Worm (Caenorhabditis elegans): ENCODE results near the gene srb-16.
"Not testable (repeated sequence)": the region's sequence is repeated elsewhere in the genome, so short reads cannot be mapped to it uniquely, and the experiment has no call there.

srb-16 gene

DNA sequence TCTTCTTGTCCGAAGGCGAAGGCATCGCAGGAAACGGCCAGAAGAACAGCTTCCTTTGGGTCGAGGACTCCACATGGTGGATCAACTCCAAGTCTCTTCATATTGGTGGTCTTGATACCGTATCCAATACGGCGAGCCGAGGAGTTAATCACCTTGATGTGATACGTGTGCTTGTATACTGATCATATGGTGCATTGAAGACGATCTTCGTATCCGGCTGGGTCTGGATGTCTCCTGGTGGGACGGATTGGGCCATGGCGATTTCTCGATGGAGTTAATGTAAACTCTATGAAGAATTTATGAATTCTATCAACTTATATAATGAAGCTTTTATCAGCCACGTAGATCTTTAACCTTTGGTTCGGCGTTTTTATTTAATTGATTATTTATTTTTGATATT, 35.5 kb downstream of the srb-16 start, which contains the start of gene msp-74:
msp-74 (minus strand) TSS at position 101 of the 400 bp plus-strand sequence.
- TF ChIP-seq ets-7 (tag; optimal IDR thresholded peaks at IDR 0.05); scrt-1 (GFP tag; IDR thresholded peaks at IDR 0.05); tra-4 (tag; optimal IDR thresholded peaks at IDR 0.05): not testable (repeated sequence)

DNA sequence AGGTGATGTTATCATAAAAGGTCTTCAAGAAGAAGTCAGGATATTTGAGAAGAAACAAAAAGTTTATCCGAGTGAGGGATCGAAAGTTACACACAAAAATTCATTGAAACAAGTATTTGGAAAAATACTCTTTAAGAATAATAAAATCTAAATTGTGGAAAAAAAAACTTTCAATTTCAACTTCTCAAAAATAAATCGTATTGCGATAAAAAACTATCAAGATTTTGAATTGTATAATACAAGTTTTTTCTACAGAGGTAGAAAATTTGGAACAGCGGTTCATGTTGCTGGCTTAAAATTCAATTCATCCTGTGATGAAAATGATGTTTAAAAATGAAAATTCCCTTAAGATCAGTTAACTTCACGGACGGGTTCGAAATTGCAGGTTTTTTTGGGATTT, 38.6 kb downstream of the srb-16 start, which contains the start of gene F09C12.8:
F09C12.8 (plus strand) TSS at position 301 of the 400 bp plus-strand sequence.
- TF ChIP-seq pes-1 (GFP tag; IDR thresholded peaks at IDR 0.05) (no peak), hmbx-1 (tag; optimal IDR thresholded peaks at IDR 0.05) (no peak), ceh-13 (GFP tag; optimal IDR thresholded peaks at IDR 0.05) (no peak), ceh-36 (tag; optimal IDR thresholded peaks at IDR 0.05) (no peak), hnd-1 (tag; optimal IDR thresholded peaks at IDR 0.05) (no peak), aly-1 (tag; optimal IDR thresholded peaks at IDR 0.05) (no peak), scrt-1 (GFP tag; IDR thresholded peaks at IDR 0.05) (no peak), sea-1 (GFP tag; conservative IDR thresholded peaks at IDR 0.05) (no peak), flt-1 (GFP tag; IDR thresholded peaks at IDR 0.05) (no peak), tbx-37 (GFP tag; conservative IDR thresholded peaks at IDR 0.05) (no peak)

DNA sequence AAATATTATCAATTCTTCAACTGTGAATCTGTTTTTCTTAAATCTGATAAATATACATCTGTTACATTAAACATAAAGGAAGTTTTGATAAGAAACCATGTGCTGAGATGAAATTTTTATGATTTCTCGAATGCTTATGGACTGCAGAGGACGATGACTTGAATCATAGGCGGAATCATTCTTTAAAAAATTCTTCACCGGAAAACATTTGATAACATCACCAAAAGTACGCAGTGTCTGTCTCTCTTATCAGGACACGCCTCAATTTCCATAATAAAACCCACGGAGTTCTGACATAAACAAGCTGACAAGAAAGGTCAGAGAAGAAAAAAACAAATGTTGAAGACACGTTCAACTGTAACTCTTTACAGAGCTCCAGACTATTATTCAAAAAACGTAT, 41.0 kb downstream of the srb-16 start, which contains the start of gene F09C12.2:
F09C12.2 (plus strand) TSS at position 320 of the 400 bp plus-strand sequence.
- TF ChIP-seq ets-7 (tag; optimal IDR thresholded peaks at IDR 0.05) (no peak), ama-1 (optimal IDR thresholded peaks at IDR 0.05) (no peak), hnd-1 (tag; optimal IDR thresholded peaks at IDR 0.05) (no peak), B0310.2 (tag; optimal IDR thresholded peaks at IDR 0.05) (no peak), F13C5.2 (tag; optimal IDR thresholded peaks at IDR 0.05) (no peak), flt-1 (GFP tag; IDR thresholded peaks at IDR 0.05) (no peak), ceh-13 (GFP tag; optimal IDR thresholded peaks at IDR 0.05) (no peak), aly-1 (tag; optimal IDR thresholded peaks at IDR 0.05) (no peak), hmg-4 (GFP tag; optimal IDR thresholded peaks at IDR 0.05) (no peak), ceh-36 (tag; optimal IDR thresholded peaks at IDR 0.05) (no peak), scrt-1 (GFP tag; IDR thresholded peaks at IDR 0.05) (no peak)

DNA sequence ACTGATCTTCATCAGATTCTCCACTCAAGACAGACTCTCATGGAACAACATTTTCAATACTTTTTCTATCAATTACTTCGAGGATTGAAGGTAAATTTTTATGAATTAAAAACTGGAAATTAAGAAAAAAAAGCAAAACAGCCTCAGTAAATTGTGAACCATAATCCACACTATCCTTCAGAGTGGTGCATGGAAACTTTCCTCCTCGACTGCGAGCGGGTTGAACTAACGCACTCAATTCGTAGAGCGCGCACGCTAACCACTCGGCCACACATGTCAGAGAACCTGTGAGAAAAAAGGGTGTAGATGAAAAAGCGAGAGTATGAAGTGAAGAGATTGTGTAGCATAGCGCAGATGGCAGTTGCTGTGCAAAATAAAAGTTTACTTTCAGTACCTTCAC, 45.7 kb downstream of the srb-16 start:
- TF ChIP-seq scrt-1 (GFP tag; IDR thresholded peaks at IDR 0.05) (peak; percentile 99), hmg-4 (GFP tag; optimal IDR thresholded peaks at IDR 0.05) (peak; percentile 99), pes-1 (GFP tag; IDR thresholded peaks at IDR 0.05) (peak; percentile 98), F13C5.2 (tag; optimal IDR thresholded peaks at IDR 0.05) (peak; percentile 97), ceh-36 (tag; optimal IDR thresholded peaks at IDR 0.05) (peak; percentile 97), sea-1 (GFP tag; conservative IDR thresholded peaks at IDR 0.05) (peak; percentile 97), hnd-1 (tag; optimal IDR thresholded peaks at IDR 0.05) (peak; percentile 92), ceh-13 (GFP tag; optimal IDR thresholded peaks at IDR 0.05) (peak; percentile 98), ama-1 (optimal IDR thresholded peaks at IDR 0.05) (no peak), hmbx-1 (tag; optimal IDR thresholded peaks at IDR 0.05) (peak; percentile 89), tra-4 (tag; optimal IDR thresholded peaks at IDR 0.05) (peak; percentile 82), B0310.2 (tag; optimal IDR thresholded peaks at IDR 0.05) (peak; percentile 98), aly-1 (tag; optimal IDR thresholded peaks at IDR 0.05) (peak; percentile 99), tbx-37 (GFP tag; conservative IDR thresholded peaks at IDR 0.05) (peak; percentile 96), tbx-11 (GFP tag; IDR thresholded peaks at IDR 0.05) (peak; percentile 98), flt-1 (GFP tag; IDR thresholded peaks at IDR 0.05) (no peak; the same call in none of the 2 replicates), ets-7 (tag; optimal IDR thresholded peaks at IDR 0.05) (peak; percentile 95)

DNA sequence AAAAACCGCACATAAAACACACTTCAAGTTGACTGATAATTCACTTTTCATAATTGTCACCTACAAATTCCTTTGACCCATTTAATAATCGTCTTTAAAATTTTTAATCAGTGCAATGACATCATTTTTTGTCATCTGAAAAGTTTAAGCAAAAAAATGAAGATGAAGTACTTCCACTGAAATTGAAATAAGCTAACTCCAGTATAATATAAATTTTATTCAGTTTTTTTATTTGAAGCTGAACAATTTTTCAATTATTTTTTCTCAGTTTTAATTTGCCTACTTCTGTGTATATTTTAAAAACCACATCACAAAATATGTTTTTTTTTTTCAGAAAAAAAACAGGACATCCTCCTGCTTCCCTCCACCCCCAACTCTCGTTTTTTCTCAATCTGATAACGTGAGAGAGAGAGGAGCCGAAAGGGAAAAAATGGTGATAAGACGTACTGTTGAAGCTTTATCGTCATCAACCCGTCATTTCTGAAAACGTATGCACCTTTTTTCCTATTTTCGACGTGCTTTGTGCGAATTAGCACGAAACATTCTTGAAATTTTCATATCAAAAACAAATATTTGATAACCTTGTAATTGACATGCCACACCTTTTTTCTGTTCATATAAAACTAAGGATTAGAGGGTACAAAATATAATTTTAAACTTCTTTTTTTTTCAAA, 46.8 kb downstream of the srb-16 start, which contains the start of the genes C04G6.11 and mpk-2:
C04G6.11 (minus strand) TSS at position 51 of the 674 bp plus-strand sequence.
mpk-2 (plus strand) TSS at position 335 of the 674 bp plus-strand sequence.
- TF ChIP-seq scrt-1 (GFP tag; IDR thresholded peaks at IDR 0.05) (no peak), tra-4 (tag; optimal IDR thresholded peaks at IDR 0.05) (no peak), B0310.2 (tag; optimal IDR thresholded peaks at IDR 0.05) (no peak), pes-1 (GFP tag; IDR thresholded peaks at IDR 0.05) (no peak), tbx-37 (GFP tag; conservative IDR thresholded peaks at IDR 0.05) (no peak), hnd-1 (tag; optimal IDR thresholded peaks at IDR 0.05) (no peak), aly-1 (tag; optimal IDR thresholded peaks at IDR 0.05) (no peak)

DNA sequence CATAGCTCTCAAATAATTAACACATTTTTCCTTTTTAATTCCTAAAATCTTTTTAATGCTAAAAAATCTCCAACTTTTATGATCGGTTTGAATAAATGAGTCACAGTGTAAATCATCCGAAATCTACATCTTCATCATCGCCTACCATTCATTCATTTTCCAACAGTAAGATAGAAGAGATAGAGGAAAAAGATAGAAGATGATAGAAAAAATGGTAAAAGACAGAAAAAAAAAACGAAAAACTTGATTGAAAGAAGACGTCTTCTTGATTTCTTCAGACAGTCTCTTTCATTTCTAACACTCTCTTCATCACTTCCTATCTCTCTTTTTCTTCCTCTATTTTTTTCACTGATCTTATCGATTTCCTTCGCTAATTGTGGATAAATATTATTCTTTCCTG, 47.5 kb downstream of the srb-16 start:
- no peak for TF ChIP-seq ama-1 (optimal IDR thresholded peaks at IDR 0.05)
- TF ChIP-seq hmg-4 (GFP tag; optimal IDR thresholded peaks at IDR 0.05): no peak
- no peak for TF ChIP-seq B0310.2 (tag; optimal IDR thresholded peaks at IDR 0.05)
- TF ChIP-seq hmbx-1 (tag; optimal IDR thresholded peaks at IDR 0.05): no peak
- TF ChIP-seq ceh-36 (tag; optimal IDR thresholded peaks at IDR 0.05): no peak
- no peak for TF ChIP-seq tbx-11 (GFP tag; IDR thresholded peaks at IDR 0.05)
- no peak for TF ChIP-seq hnd-1 (tag; optimal IDR thresholded peaks at IDR 0.05)
- no peak for TF ChIP-seq tra-4 (tag; optimal IDR thresholded peaks at IDR 0.05)
- no peak for TF ChIP-seq tbx-37 (GFP tag; conservative IDR thresholded peaks at IDR 0.05)
- no peak for TF ChIP-seq flt-1 (GFP tag; IDR thresholded peaks at IDR 0.05)
- TF ChIP-seq ets-7 (tag; optimal IDR thresholded peaks at IDR 0.05): no peak
- no peak for TF ChIP-seq aly-1 (tag; optimal IDR thresholded peaks at IDR 0.05)
- no peak for TF ChIP-seq pes-1 (GFP tag; IDR thresholded peaks at IDR 0.05)
- no peak for TF ChIP-seq ceh-13 (GFP tag; optimal IDR thresholded peaks at IDR 0.05)
- no peak for TF ChIP-seq scrt-1 (GFP tag; IDR thresholded peaks at IDR 0.05)
- TF ChIP-seq sea-1 (GFP tag; conservative IDR thresholded peaks at IDR 0.05): no peak
- TF ChIP-seq F13C5.2 (tag; optimal IDR thresholded peaks at IDR 0.05): no peak

DNA sequence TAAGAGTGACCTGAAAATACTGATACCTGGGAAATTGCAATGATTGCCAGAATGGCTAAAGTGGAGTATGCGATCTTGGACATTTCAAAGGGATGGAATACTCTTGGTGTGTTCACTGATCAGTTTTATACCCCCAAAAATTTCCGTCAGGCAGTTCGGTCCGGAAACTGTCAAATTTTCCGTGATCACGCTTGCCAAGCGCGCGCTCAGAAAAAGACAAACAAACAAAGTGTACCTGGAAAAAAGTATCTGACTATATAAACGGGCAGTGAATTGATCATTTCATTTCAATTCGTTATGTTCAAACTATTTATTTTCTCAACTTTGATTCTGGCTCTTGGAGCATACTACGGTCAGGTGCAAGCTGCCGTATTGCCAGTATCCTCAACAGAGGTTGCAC, 49.0 kb downstream of the srb-16 start, which contains the start of the genes idpb-3 and idpb-1:
idpb-3 (minus strand) TSS at position 101 of the 400 bp plus-strand sequence.
idpb-1 (plus strand) TSS at position 284 of the 400 bp plus-strand sequence.
- TF ChIP-seq pes-1 (GFP tag; IDR thresholded peaks at IDR 0.05) (no peak), scrt-1 (GFP tag; IDR thresholded peaks at IDR 0.05) (no peak), hmg-4 (GFP tag; optimal IDR thresholded peaks at IDR 0.05) (no peak), tbx-37 (GFP tag; conservative IDR thresholded peaks at IDR 0.05) (no peak), ceh-13 (GFP tag; optimal IDR thresholded peaks at IDR 0.05) (no peak), B0310.2 (tag; optimal IDR thresholded peaks at IDR 0.05) (no peak), tbx-11 (GFP tag; IDR thresholded peaks at IDR 0.05) (no peak), tra-4 (tag; optimal IDR thresholded peaks at IDR 0.05) (no peak), flt-1 (GFP tag; IDR thresholded peaks at IDR 0.05) (no peak), ets-7 (tag; optimal IDR thresholded peaks at IDR 0.05) (no peak), sea-1 (GFP tag; conservative IDR thresholded peaks at IDR 0.05) (no peak), hmbx-1 (tag; optimal IDR thresholded peaks at IDR 0.05) (no peak), F13C5.2 (tag; optimal IDR thresholded peaks at IDR 0.05) (no peak), ceh-36 (tag; optimal IDR thresholded peaks at IDR 0.05) (no peak), hnd-1 (tag; optimal IDR thresholded peaks at IDR 0.05) (no peak)
